Fruit fly (Drosophila melanogaster) whole organism, prepupa: ENCODE results near the gene CG33286.

Experiments
- Blimp-1 ChIP-seq: fragments of 200-800 bp; sonication (Bioruptor generic); optimal IDR thresholded peaks from 3 replicates; lab custom pipeline; 2017; ENCODE audit warnings: missing biosample characterization, missing genetic modification characterization, mild to moderate bottlenecking, moderate library complexity, missing genetic modification reagents
- CG11762 ChIP-seq: fragments of 200-800 bp; sonication (Bioruptor generic); optimal IDR thresholded peaks from 3 replicates; lab custom pipeline; 2016; ENCODE audit warnings: missing biosample characterization, missing genetic modification characterization; ENCODE audit not compliant: insufficient read depth
- CG11902 ChIP-seq: fragments of 200-800 bp; sonication (Bioruptor generic); optimal IDR thresholded peaks from 3 replicates; lab custom pipeline; 2016; ENCODE audit warnings: missing biosample characterization, missing genetic modification characterization
- CG15336 ChIP-seq: fragments of 200-800 bp; sonication (Bioruptor generic); IDR thresholded peaks from 2 replicates; pipeline ENCODE4 v1.3.6; 2022; ENCODE audit warnings: missing biosample characterization, missing genetic modification characterization
- CG6276 ChIP-seq: fragments of 200-800 bp; sonication (Bioruptor generic); optimal IDR thresholded peaks from 2 replicates; lab custom pipeline; 2017; ENCODE audit warnings: missing biosample characterization, mild to moderate bottlenecking, missing genetic modification characterization
- CG6854 ChIP-seq: fragments of 200-800 bp; sonication (Bioruptor generic); optimal IDR thresholded peaks from 2 replicates; lab custom pipeline; 2017; ENCODE audit warnings: missing biosample characterization, mild to moderate bottlenecking, missing genetic modification characterization
- Eip78C ChIP-seq: fragments of 200-800 bp; sonication (Bioruptor generic); peaks from one replicate; lab custom pipeline; 2016; ENCODE audit warnings: missing biosample characterization, missing genetic modification characterization
- Met ChIP-seq: fragments of 200-800 bp; sonication (Bioruptor generic); optimal IDR thresholded peaks from 3 replicates; lab custom pipeline; 2016; ENCODE audit warnings: missing biosample characterization, missing genetic modification characterization
- OdsH ChIP-seq: fragments of 200-800 bp; sonication (Bioruptor generic); optimal IDR thresholded peaks from 3 replicates; lab custom pipeline; 2016; ENCODE audit warnings: missing biosample characterization, missing genetic modification characterization
- achi ChIP-seq: fragments of 200-800 bp; sonication (Bioruptor generic); optimal IDR thresholded peaks from 3 replicates; lab custom pipeline; 2016; ENCODE audit warnings: missing biosample characterization, missing genetic modification characterization
- fd85E ChIP-seq: fragments of 200-800 bp; sonication (Bioruptor generic); optimal IDR thresholded peaks from 3 replicates; lab custom pipeline; 2016; ENCODE audit warnings: missing biosample characterization, missing genetic modification characterization
- fkh ChIP-seq: fragments of 200-800 bp; sonication (Bioruptor generic); optimal IDR thresholded peaks from 3 replicates; lab custom pipeline; 2017; ENCODE audit warnings: missing biosample characterization, mild to moderate bottlenecking, missing genetic modification characterization, moderate library complexity
- lz ChIP-seq: fragments of 200-800 bp; sonication (Bioruptor generic); optimal IDR thresholded peaks from 3 replicates; lab custom pipeline; 2016; ENCODE audit warnings: missing biosample characterization, missing genetic modification characterization
- pdm3 ChIP-seq: fragments of 200-800 bp; sonication (Bioruptor generic); optimal IDR thresholded peaks from 3 replicates; lab custom pipeline; 2016; ENCODE audit warnings: missing biosample characterization, missing genetic modification characterization

dm6 chr3L:20991373-20991772, 16.9 kb upstream of the CG33286 start, which contains the start of gene CG12984:
- no peak for TF ChIP-seq achi (GFP tag; lab: Kevin White, UChicago)
- no peak for TF ChIP-seq CG6276 (GFP tag; lab: Kevin White, UChicago)
- no peak for TF ChIP-seq CG11902 (GFP tag; lab: Kevin White, UChicago)
- TF ChIP-seq CG6854, result no peak
- TF ChIP-seq pdm3, result no peak
- no peak for TF ChIP-seq Eip78C
- no peak for TF ChIP-seq CG15336
- no peak for TF ChIP-seq Blimp-1 (GFP tag; lab: Kevin White, UChicago)
- no peak for TF ChIP-seq CG11762 (GFP tag; lab: Kevin White, UChicago)
- TF ChIP-seq fd85E, result no peak
- TF ChIP-seq fkh (GFP tag; lab: Kevin White, UChicago), result no peak
- no peak for TF ChIP-seq OdsH (GFP tag; lab: Kevin White, UChicago)
- TF ChIP-seq lz (GFP tag; lab: Kevin White, UChicago), result no peak
- no peak for TF ChIP-seq Met
